Fruit fly (Drosophila melanogaster): ENCODE data around the gene TAF1B.

Gene TAF1B

DNA sequence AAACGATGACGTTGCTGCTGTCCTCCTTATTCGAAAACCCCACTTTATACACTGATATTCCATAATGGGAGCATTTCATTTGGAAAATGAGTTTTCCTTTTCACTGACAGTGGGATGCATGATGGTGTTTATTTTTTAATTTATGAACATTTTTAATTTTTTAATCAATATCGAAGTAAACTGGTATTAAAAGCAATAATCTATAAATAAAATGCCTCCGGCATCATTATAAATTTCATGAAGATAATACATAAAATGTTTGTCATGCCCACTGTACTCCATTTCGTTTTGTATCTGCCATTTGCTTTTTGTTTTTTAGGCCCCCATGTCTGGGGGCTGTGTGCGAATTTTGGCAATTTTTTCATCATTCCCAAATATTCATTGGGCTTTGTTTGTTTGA is 13.9 kb downstream of the TAF1B start (continued):
- TF ChIP-seq vfl (GFP tag; optimal IDR thresholded peaks at IDR 0.05) (no peak), phol (tag; optimal IDR thresholded peaks at IDR 0.05) (peak; percentile 61), trh (GFP tag; optimal IDR thresholded peaks at IDR 0.05) (no peak), sqz (GFP tag; optimal IDR thresholded peaks at IDR 0.05) (peak; percentile 5), CG9797 (GFP tag; optimal IDR thresholded peaks at IDR 0.05) (no peak), HmgD (GFP tag; optimal IDR thresholded peaks at IDR 0.05) (no peak), MESR4 (GFP tag; optimal IDR thresholded peaks at IDR 0.05) (no peak), caup (GFP tag; optimal IDR thresholded peaks at IDR 0.05; ENCODE audit: severe bottlenecking) (peak; percentile 56), ato (GFP tag; IDR thresholded peaks at IDR 0.05; ENCODE audit: partially characterized antibody) (no peak), Drgx (GFP tag; IDR thresholded peaks at IDR 0.05) (peak; percentile 88), gcm2 (GFP tag; optimal IDR thresholded peaks at IDR 0.05) (no peak), otp (GFP tag; IDR thresholded peaks at IDR 0.05) (0 out of 3 replicates have a peak, but pooled peaks have one; percentile 58), CrebB (tag; optimal IDR thresholded peaks at IDR 0.05) (no peak), Pdp1 (GFP tag; optimal IDR thresholded peaks at IDR 0.05) (peak; percentile 18 to 46), pnt (GFP tag; optimal IDR thresholded peaks at IDR 0.05) (peak; percentile 20), CG13624 (GFP tag; optimal IDR thresholded peaks at IDR 0.05) (peak; percentile 44), bbx (GFP tag; IDR thresholded peaks at IDR 0.05; ENCODE audit: partially characterized antibody) (no peak), CG13296 (GFP tag; optimal IDR thresholded peaks at IDR 0.05) (peak; percentile 62), CG10366 (GFP tag; IDR thresholded peaks at IDR 0.05) (peak; percentile 66), E2f1 (GFP tag; IDR thresholded peaks at IDR 0.05) (peak; percentile 65), lmd (GFP tag; IDR thresholded peaks at IDR 0.05) (peak; percentile 75), Doc2 (GFP tag; IDR thresholded peaks at IDR 0.05) (no peak), eve (GFP tag; optimal IDR thresholded peaks at IDR 0.05) (peak in 1 of 2 experiments; percentile 65), chm (GFP tag; IDR thresholded peaks at IDR 0.05) (no peak), CG11504 (tag; optimal IDR thresholded peaks at IDR 0.05) (peak; percentile 78), CG6175 (GFP tag; IDR thresholded peaks at IDR 0.05) (0 out of 3 replicates have a peak, but pooled peaks have one; percentile 11), org-1 (GFP tag; optimal IDR thresholded peaks at IDR 0.05) (peak; percentile 45), CG15696 (tag; optimal IDR thresholded peaks at IDR 0.05) (peak; percentile 5), sisA (GFP tag; IDR thresholded peaks at IDR 0.05) (peak; percentile 58), Spps (tag; optimal IDR thresholded peaks at IDR 0.05) (no peak), CG12219 (GFP tag; optimal IDR thresholded peaks at IDR 0.05) (peak; percentile 21), CG13424 (tag; optimal IDR thresholded peaks at IDR 0.05) (peak; percentile 61), wek (GFP tag; optimal IDR thresholded peaks at IDR 0.05) (no peak), jigr1 (GFP tag; IDR thresholded peaks at IDR 0.05) (no peak), trem (tag; optimal IDR thresholded peaks at IDR 0.05) (peak; percentile 22), CG9609 (GFP tag; optimal IDR thresholded peaks at IDR 0.05) (no peak), Ssrp (tag; optimal IDR thresholded peaks at IDR 0.05) (peak; percentile 43), CG13775 (GFP tag; optimal IDR thresholded peaks at IDR 0.05) (peak; percentile 43), mam (GFP tag; optimal IDR thresholded peaks at IDR 0.05) (peak; percentile 29), CG11247 (GFP tag; IDR thresholded peaks at IDR 0.05) (peak; percentile 54; the same call in 1 of the 2 replicates), CG13123 (GFP tag; optimal IDR thresholded peaks at IDR 0.05) (no peak), Taf1 (GFP tag; IDR thresholded peaks at IDR 0.05) (no peak), CG5245 (GFP tag; optimal IDR thresholded peaks at IDR 0.05) (peak; percentile 23), CG33557 (GFP tag; optimal IDR thresholded peaks at IDR 0.05) (no peak), tap (tag; optimal IDR thresholded peaks at IDR 0.05) (peak; percentile 45), BEAF-32 (GFP tag; optimal IDR thresholded peaks at IDR 0.05) (no peak), ftz-f1 (GFP tag; optimal IDR thresholded peaks at IDR 0.05) (no peak), CG32532 (GFP tag; IDR thresholded peaks at IDR 0.05) (peak; percentile 82), CG9817 (tag; optimal IDR thresholded peaks at IDR 0.05) (peak; percentile 66), BtbVII (GFP tag; optimal IDR thresholded peaks at IDR 0.05) (peak; percentile 59), Fer1 (GFP tag; optimal IDR thresholded peaks at IDR 0.05) (peak; percentile 73)
